Worm (Caenorhabditis elegans) whole organism, L3 larva: ENCODE data around the gene dph-1.

Experiments
- R02D3.7 ChIP-seq: fragments of 150-350 bp; optimal IDR thresholded peaks from 2 replicates; lab custom pipeline; 2014; ENCODE audit warnings: missing biosample characterization, missing genetic modification characterization
- ZK546.5 ChIP-seq: sonication (generic microtip); optimal IDR thresholded peaks from 2 replicates; lab custom pipeline; 2017; ENCODE audit warnings: missing biosample characterization, missing genetic modification characterization
- aly-2 ChIP-seq: fragments of 150-350 bp; optimal IDR thresholded peaks from 2 replicates; lab custom pipeline; 2014; ENCODE audit warnings: missing biosample characterization, missing genetic modification characterization
- ama-1 ChIP-seq: fragments of 150-350 bp; optimal IDR thresholded peaks from 2 replicates; lab custom pipeline; 2018
- ceh-16 ChIP-seq: sonication (generic microtip); optimal IDR thresholded peaks from 2 replicates; lab custom pipeline; 2017; ENCODE audit warnings: missing biosample characterization, missing genetic modification characterization
- ceh-28 ChIP-seq: fragments of 150-350 bp; optimal IDR thresholded peaks from 2 replicates; lab custom pipeline; 2014; ENCODE audit warnings: missing biosample characterization, missing genetic modification reagents, missing genetic modification characterization
- daf-12 ChIP-seq: fragments of 150-350 bp; optimal IDR thresholded peaks from 2 replicates; lab custom pipeline; 2014; ENCODE audit warnings: missing biosample characterization, missing genetic modification reagents, missing genetic modification characterization
- egl-27 ChIP-seq: sonication (generic microtip); optimal IDR thresholded peaks from 4 replicates; lab custom pipeline; 2017; ENCODE audit warnings: missing biosample characterization, missing genetic modification reagents, missing genetic modification characterization
- egl-5 ChIP-seq: fragments of 150-350 bp; optimal IDR thresholded peaks from 2 replicates; lab custom pipeline; 2017; ENCODE audit warnings: missing biosample characterization, missing genetic modification reagents, missing genetic modification characterization, inconsistent platforms
- elt-1 ChIP-seq: fragments of 150-350 bp; optimal IDR thresholded peaks from 2 replicates; lab custom pipeline; 2014; ENCODE audit warnings: missing biosample characterization, missing genetic modification characterization
- elt-2 ChIP-seq: sonication (generic microtip); optimal IDR thresholded peaks from 2 replicates; lab custom pipeline; 2016; ENCODE audit warnings: missing genetic modification reagents, mild to moderate bottlenecking, missing genetic modification characterization, missing compliant biosample characterization
- eor-1 ChIP-seq, 2 experiments: fragments of 150-350 bp; optimal IDR thresholded peaks; 2 replicates each; lab custom pipeline; 2014 to 2018; ENCODE audit warnings: missing biosample characterization in 2 of 2, missing genetic modification characterization in 2 of 2
- fkh-10 ChIP-seq: sonication (generic microtip); optimal IDR thresholded peaks from 2 replicates; lab custom pipeline; 2017; ENCODE audit warnings: missing biosample characterization, missing genetic modification reagents, missing genetic modification characterization
- fkh-2 ChIP-seq: fragments of 150-350 bp; optimal IDR thresholded peaks from 2 replicates; lab custom pipeline; 2014; ENCODE audit warnings: missing biosample characterization, missing genetic modification reagents, missing genetic modification characterization
- fos-1 ChIP-seq: fragments of 150-350 bp; optimal IDR thresholded peaks from 2 replicates; lab custom pipeline; 2014; ENCODE audit warnings: missing biosample characterization, missing genetic modification characterization
- hmg-11 ChIP-seq: sonication (generic microtip); optimal IDR thresholded peaks from 2 replicates; lab custom pipeline; 2016; ENCODE audit warnings: missing genetic modification characterization, missing compliant biosample characterization
- jun-1 ChIP-seq: fragments of 150-350 bp; optimal IDR thresholded peaks from 2 replicates; lab custom pipeline; 2014; ENCODE audit warnings: missing biosample characterization, missing genetic modification reagents, missing genetic modification characterization
- lin-15B ChIP-seq: fragments of 150-350 bp; optimal IDR thresholded peaks from 2 replicates; lab custom pipeline; 2014; ENCODE audit warnings: missing biosample characterization, missing genetic modification characterization
- lin-39 ChIP-seq: fragments of 150-350 bp; optimal IDR thresholded peaks from 2 replicates; lab custom pipeline; 2018; ENCODE audit warnings: missing biosample characterization, missing genetic modification reagents, missing genetic modification characterization
- lsy-12 ChIP-seq: sonication (generic microtip); optimal IDR thresholded peaks from 2 replicates; lab custom pipeline; 2016; ENCODE audit warnings: mild to moderate bottlenecking, missing genetic modification characterization, missing compliant biosample characterization
- mml-1 ChIP-seq: fragments of 150-350 bp; sonication (generic microtip); optimal IDR thresholded peaks from 3 replicates; lab custom pipeline; 2014; ENCODE audit warnings: missing biosample characterization, missing genetic modification characterization
- nfya-1 ChIP-seq: sonication (generic microtip); optimal IDR thresholded peaks from 2 replicates; lab custom pipeline; 2017; ENCODE audit warnings: missing genetic modification characterization, mild to moderate bottlenecking, missing compliant biosample characterization, antibody characterized with exemption, moderate library complexity; ENCODE audit not compliant: insufficient read depth
- nhr-11 ChIP-seq: fragments of 150-350 bp; optimal IDR thresholded peaks from 2 replicates; lab custom pipeline; 2014; ENCODE audit warnings: missing biosample characterization, missing genetic modification characterization
- nhr-12 ChIP-seq: fragments of 150-350 bp; optimal IDR thresholded peaks from 2 replicates; lab custom pipeline; 2014; ENCODE audit warnings: missing biosample characterization, missing genetic modification characterization
- nhr-23 ChIP-seq: fragments of 150-350 bp; optimal IDR thresholded peaks from 2 replicates; lab custom pipeline; 2014; ENCODE audit warnings: missing biosample characterization, missing genetic modification reagents, missing genetic modification characterization
- nhr-25 ChIP-seq: sonication (generic microtip); optimal IDR thresholded peaks from 2 replicates; lab custom pipeline; 2017; ENCODE audit warnings: missing biosample characterization, missing genetic modification characterization
- nhr-28 ChIP-seq: fragments of 150-350 bp; optimal IDR thresholded peaks from 2 replicates; lab custom pipeline; 2014; ENCODE audit warnings: missing biosample characterization, missing genetic modification characterization
- nhr-67 ChIP-seq: fragments of 150-350 bp; optimal IDR thresholded peaks from 2 replicates; lab custom pipeline; 2014; ENCODE audit warnings: missing biosample characterization, missing genetic modification characterization
- pha-4 ChIP-seq: fragments of 150-350 bp; optimal IDR thresholded peaks from 2 replicates; lab custom pipeline; 2014; ENCODE audit warnings: missing biosample characterization, missing genetic modification reagents, missing genetic modification characterization
- pqm-1 ChIP-seq: fragments of 150-350 bp; optimal IDR thresholded peaks from 2 replicates; lab custom pipeline; 2017; ENCODE audit warnings: missing biosample characterization, missing genetic modification characterization, inconsistent platforms
- skn-1 ChIP-seq: fragments of 150-350 bp; optimal IDR thresholded peaks from 2 replicates; lab custom pipeline; 2014; ENCODE audit warnings: missing biosample characterization, missing genetic modification characterization
- tbx-2 ChIP-seq: sonication (generic microtip); optimal IDR thresholded peaks from 2 replicates; lab custom pipeline; 2016; ENCODE audit warnings: mild to moderate bottlenecking, missing genetic modification characterization, missing compliant biosample characterization
- unc-39 ChIP-seq: sonication (generic microtip); optimal IDR thresholded peaks from 4 replicates; lab custom pipeline; 2017; ENCODE audit warnings: missing biosample characterization, missing genetic modification characterization
- unc-62 ChIP-seq: fragments of 150-350 bp; sonication (generic microtip); optimal IDR thresholded peaks from 4 replicates; lab custom pipeline; 2014; ENCODE audit warnings: missing biosample characterization, missing genetic modification reagents, missing genetic modification characterization
- zag-1 ChIP-seq: fragments of 150-350 bp; optimal IDR thresholded peaks from 2 replicates; lab custom pipeline; 2014; ENCODE audit warnings: missing biosample characterization, missing genetic modification characterization
- ztf-11 ChIP-seq: fragments of 150-350 bp; optimal IDR thresholded peaks from 2 replicates; lab custom pipeline; 2014; ENCODE audit warnings: missing biosample characterization, missing genetic modification characterization
- ztf-4 ChIP-seq: fragments of 150-350 bp; optimal IDR thresholded peaks from 2 replicates; lab custom pipeline; 2014; ENCODE audit warnings: missing biosample characterization, missing genetic modification characterization

The dph-1 gene

ce11 chrIII:3706586-3706985, at the start of gene dph-1:
Gene dph-1, plus strand, starts transcription at chrIII:3706886.
- TF ChIP-seq ceh-28 (no peak), ceh-16 (no peak), nhr-23 (no peak), nhr-25 (tag; lab: Kevin White, UChicago) (no peak), elt-1 (tag; lab: Kevin White, UChicago) (no peak), fkh-2 (no peak), fkh-10 (GFP tag; lab: Kevin White, UChicago) (no peak), daf-12 (tag; lab: Kevin White, UChicago) (no peak), aly-2 (tag; lab: Kevin White, UChicago) (no peak), pha-4 (no peak), skn-1 (tag; lab: Kevin White, UChicago) (no peak), nhr-67 (no peak), nhr-11 (no peak), egl-27 (tag; lab: Kevin White, UChicago) (no peak), lsy-12 (tag; lab: Kevin White, UChicago) (no peak), unc-39 (tag; lab: Kevin White, UChicago) (no peak), nhr-12 (no peak)

- TF ChIP-seq unc-62 (GFP tag; lab: Kevin White, UChicago) (no peak), mml-1 (tag; lab: Kevin White, UChicago) (no peak), aly-2 (tag; lab: Kevin White, UChicago) (no peak), ceh-28 (peak; percentile 57)
Observed at ce11 chrIII:3657479-3657878, 49.2 kb upstream of the dph-1 start, which contains the start of gene C46F11.5. Gene C46F11.5, minus strand, starts transcription at chrIII:3657606.

- TF ChIP-seq ama-1 (no peak), pha-4 (peak; percentile 63), nfya-1 (peak; percentile 43), lin-39 (peak; percentile 45), elt-2 (tag; lab: Kevin White, UChicago) (peak; percentile 15), hmg-11 (tag; lab: Kevin White, UChicago) (peak; percentile 88)
- TF ChIP-seq, all 47 proteins: peak for 5
Observed at ce11 chrIII:3664224-3664623, 42.5 kb upstream of the dph-1 start, which contains the start of gene C46F11.4. Gene C46F11.4, minus strand, starts transcription at chrIII:3664304.

ce11 chrIII:3670336-3670735, 36.4 kb upstream of the dph-1 start, which contains the start of gene C46F11.6:
Gene C46F11.6, minus strand, starts transcription at chrIII:3670436.
- no peak for TF ChIP-seq nhr-23
- TF ChIP-seq fkh-10 (GFP tag; lab: Kevin White, UChicago), result no peak
- TF ChIP-seq elt-2 (tag; lab: Kevin White, UChicago), result no peak
- no peak for TF ChIP-seq elt-1 (tag; lab: Kevin White, UChicago)
- TF ChIP-seq nhr-28 (tag; lab: Kevin White, UChicago), result no peak
- TF ChIP-seq pqm-1, result no peak
- no peak for TF ChIP-seq lin-15B
- TF ChIP-seq unc-39 (tag; lab: Kevin White, UChicago), result no peak
- no peak for TF ChIP-seq skn-1 (tag; lab: Kevin White, UChicago)
- TF ChIP-seq tbx-2, result no peak
- no peak for TF ChIP-seq egl-5 (tag; lab: Kevin White, UChicago)
- TF ChIP-seq eor-1 (tag; optimal IDR thresholded peaks at IDR 0.05; lab: Kevin White, UChicago), result no peak
- no peak for TF ChIP-seq ztf-11 (tag; lab: Kevin White, UChicago)

- TF ChIP-seq daf-12 (tag; lab: Kevin White, UChicago) (no peak), zag-1 (no peak), nhr-12 (no peak), mml-1 (tag; lab: Kevin White, UChicago) (no peak), ZK546.5 (tag; lab: Kevin White, UChicago) (no peak), nhr-11 (no peak), unc-62 (GFP tag; lab: Kevin White, UChicago) (no peak), fos-1 (no peak), ztf-11 (tag; lab: Kevin White, UChicago) (no peak), ztf-4 (tag; lab: Kevin White, UChicago) (no peak), lin-15B (no peak), jun-1 (tag; lab: Kevin White, UChicago) (no peak), aly-2 (tag; lab: Kevin White, UChicago) (no peak), egl-27 (tag; lab: Kevin White, UChicago) (no peak), R02D3.7 (tag; lab: Kevin White, UChicago) (no peak), pha-4 (peak; percentile 62), nfya-1 (peak; percentile 27), ama-1 (no peak), hmg-11 (tag; lab: Kevin White, UChicago) (peak; percentile 12)
Observed at ce11 chrIII:3670984-3671383, 35.7 kb upstream of the dph-1 start.
